Worm (Caenorhabditis elegans) whole organism, late embryonic: Measurements from ENCODE around the gene ZK673.11.
"Not testable (repeated sequence)": the region's sequence is repeated elsewhere in the genome, so short reads cannot be mapped to it uniquely, and the experiment has no call there.

Source experiments
- C08G9.2 ChIP-seq: sonication (generic microtip); optimal IDR thresholded peaks from 2 replicates; lab custom pipeline; 2016; ENCODE audit warnings: mild to moderate bottlenecking, missing genetic modification characterization, moderate library complexity, missing compliant biosample characterization
- C38D4.7 ChIP-seq: fragments of 200-800 bp; sonication (Bioruptor generic); optimal IDR thresholded peaks from 2 replicates; lab custom pipeline; 2018; ENCODE audit warnings: mild to moderate bottlenecking, missing genetic modification characterization, moderate library complexity, missing compliant biosample characterization
- ahr-1 ChIP-seq: sonication (generic microtip); optimal IDR thresholded peaks from 2 replicates; lab custom pipeline; 2016; ENCODE audit warnings: missing genetic modification characterization, missing compliant biosample characterization
- ama-1 ChIP-seq: fragments of 150-350 bp; optimal IDR thresholded peaks from 2 replicates; lab custom pipeline; 2014
- ceh-14 ChIP-seq: sonication (generic microtip); optimal IDR thresholded peaks from 2 replicates; lab custom pipeline; 2016; ENCODE audit warnings: missing genotype, missing genetic modification characterization, missing compliant biosample characterization
- ceh-19 ChIP-seq: fragments of 200-800 bp; sonication (Bioruptor generic); optimal IDR thresholded peaks from 2 replicates; lab custom pipeline; 2018; ENCODE audit warnings: mild to moderate bottlenecking, missing genetic modification characterization, missing compliant biosample characterization
- ceh-2 ChIP-seq: sonication (generic microtip); optimal IDR thresholded peaks from 2 replicates; lab custom pipeline; 2016; ENCODE audit warnings: missing genotype, missing genetic modification characterization, missing compliant biosample characterization
- ceh-22 ChIP-seq: sonication (generic microtip); optimal IDR thresholded peaks from 2 replicates; lab custom pipeline; 2017; ENCODE audit warnings: missing biosample characterization, missing genetic modification characterization
- ceh-30 ChIP-seq: fragments of 150-350 bp; optimal IDR thresholded peaks from 2 replicates; lab custom pipeline; 2014; ENCODE audit warnings: missing biosample characterization, missing genetic modification characterization
- ceh-45 ChIP-seq: fragments of 200-800 bp; sonication (Bioruptor generic); IDR thresholded peaks from 2 replicates; pipeline ENCODE4 v1.3.6; 2022; ENCODE audit warnings: missing genetic modification reagents, missing genetic modification characterization, missing compliant biosample characterization
- dmd-4 ChIP-seq: sonication (generic microtip); optimal IDR thresholded peaks from 2 replicates; lab custom pipeline; 2016; ENCODE audit warnings: borderline replicate concordance, missing genetic modification characterization, missing compliant biosample characterization
- elt-2 ChIP-seq: sonication (generic microtip); optimal IDR thresholded peaks from 2 replicates; lab custom pipeline; 2016; ENCODE audit warnings: missing genetic modification reagents, missing genetic modification characterization, missing compliant biosample characterization
- fkh-6 ChIP-seq: sonication (generic microtip); optimal IDR thresholded peaks from 2 replicates; lab custom pipeline; 2016; ENCODE audit warnings: missing genetic modification characterization, missing compliant biosample characterization
- gmeb-2 ChIP-seq: sonication (generic microtip); optimal IDR thresholded peaks from 2 replicates; lab custom pipeline; 2016; ENCODE audit warnings: missing genetic modification characterization, inconsistent platforms, missing compliant biosample characterization
- hlh-15 ChIP-seq: sonication (generic microtip); optimal IDR thresholded peaks from 2 replicates; lab custom pipeline; 2016; ENCODE audit warnings: missing genetic modification characterization, missing compliant biosample characterization
- hlh-30 ChIP-seq: sonication (generic microtip); optimal IDR thresholded peaks from 2 replicates; lab custom pipeline; 2017; ENCODE audit warnings: antibody characterized with exemption, missing genetic modification characterization, missing compliant biosample characterization; ENCODE audit not compliant: insufficient read depth
- lim-6 ChIP-seq: sonication (generic microtip); optimal IDR thresholded peaks from 2 replicates; lab custom pipeline; 2016; ENCODE audit warnings: missing genetic modification characterization, missing compliant biosample characterization
- lin-11 ChIP-seq: fragments of 200-800 bp; sonication (Bioruptor generic); optimal IDR thresholded peaks from 2 replicates; lab custom pipeline; 2018; ENCODE audit warnings: mild to moderate bottlenecking, missing genetic modification characterization, missing compliant biosample characterization
- madf-2 ChIP-seq: sonication (generic microtip); optimal IDR thresholded peaks from 2 replicates; lab custom pipeline; 2017; ENCODE audit warnings: missing genetic modification characterization, missing compliant biosample characterization
- nfya-1 ChIP-seq: sonication (generic microtip); optimal IDR thresholded peaks from 2 replicates; lab custom pipeline; 2017; ENCODE audit warnings: missing genetic modification characterization, mild to moderate bottlenecking, missing compliant biosample characterization, antibody characterized with exemption, moderate library complexity
- nhr-232 ChIP-seq: sonication (generic microtip); optimal IDR thresholded peaks from 2 replicates; lab custom pipeline; 2016; ENCODE audit warnings: missing genetic modification characterization, missing compliant biosample characterization
- npax-4 ChIP-seq: sonication (generic microtip); optimal IDR thresholded peaks from 2 replicates; lab custom pipeline; 2016; ENCODE audit warnings: missing genetic modification characterization, missing compliant biosample characterization
- odd-2 ChIP-seq: sonication (generic microtip); optimal IDR thresholded peaks from 2 replicates; lab custom pipeline; 2017; ENCODE audit warnings: antibody characterized with exemption, mild to moderate bottlenecking, missing genetic modification characterization, missing compliant biosample characterization
- pag-3 ChIP-seq: sonication (generic microtip); optimal IDR thresholded peaks from 2 replicates; lab custom pipeline; 2016; ENCODE audit warnings: missing compliant biosample characterization, missing genetic modification characterization, borderline replicate concordance
- pat-9 ChIP-seq: fragments of 200-800 bp; sonication (Bioruptor generic); optimal IDR thresholded peaks from 2 replicates; lab custom pipeline; 2018; ENCODE audit warnings: mild to moderate bottlenecking, missing genetic modification characterization, moderate library complexity, missing compliant biosample characterization
- pha-2 ChIP-seq: sonication (generic microtip); optimal IDR thresholded peaks from 2 replicates; lab custom pipeline; 2017; ENCODE audit warnings: mild to moderate bottlenecking, missing genetic modification characterization, missing compliant biosample characterization
- pros-1 ChIP-seq: fragments of 150-350 bp; optimal IDR thresholded peaks from 2 replicates; lab custom pipeline; 2014; ENCODE audit warnings: missing biosample characterization, missing genetic modification reagents, missing genetic modification characterization
- sox-4 ChIP-seq: sonication (generic microtip); optimal IDR thresholded peaks from 2 replicates; lab custom pipeline; 2017; ENCODE audit warnings: mild to moderate bottlenecking, missing genetic modification characterization, inconsistent platforms, missing compliant biosample characterization
- tbx-2 ChIP-seq: sonication (generic microtip); optimal IDR thresholded peaks from 2 replicates; lab custom pipeline; 2016; ENCODE audit warnings: missing genetic modification characterization, missing compliant biosample characterization
- tbx-7 ChIP-seq: sonication (generic microtip); optimal IDR thresholded peaks from 2 replicates; lab custom pipeline; 2016; ENCODE audit warnings: missing genotype, missing genetic modification characterization, missing compliant biosample characterization
- ttx-3 ChIP-seq: sonication (generic microtip); optimal IDR thresholded peaks from 2 replicates; lab custom pipeline; 2016; ENCODE audit warnings: missing genetic modification reagents, missing genetic modification characterization, missing compliant biosample characterization
- unc-3 ChIP-seq, 2 experiments: fragments of 200-800 bp in 1 of 2; sonication (Bioruptor generic) in 1 of 2; sonication (generic microtip) in 1 of 2; conservative IDR thresholded peaks in 1 of 2; optimal IDR thresholded peaks in 1 of 2; 2 replicates each; pipeline versions ENCODE4 v1.3.6 to Lab custom; 2016 to 2022; ENCODE audit warnings: missing compliant biosample characterization in 2 of 2, missing genetic modification characterization in 2 of 2, missing genetic modification reagents in 1 of 2
- zip-5 ChIP-seq: sonication (generic microtip); optimal IDR thresholded peaks from 2 replicates; lab custom pipeline; 2016; ENCODE audit warnings: missing genetic modification characterization, missing compliant biosample characterization
- ztf-16 ChIP-seq: sonication (generic microtip); optimal IDR thresholded peaks from 2 replicates; lab custom pipeline; 2017; ENCODE audit warnings: missing genetic modification characterization, missing compliant biosample characterization

The ZK673.11 gene

ce11 chrII:10439976-10440375, 17.1 kb upstream of the ZK673.11 start, which contains the start of gene E04D5.4 (continued):
- TF ChIP-seq ceh-14 (no peak), sox-4 (tag; lab: Kevin White, UChicago) (no peak)

ce11 chrII:10442846-10443245, 14.2 kb upstream of the ZK673.11 start, which contains the start of gene ZK673.1:
Gene ZK673.1, plus strand, starts transcription at chrII:10443146.
- TF ChIP-seq gmeb-2 (tag; lab: Kevin White, UChicago); C38D4.7 (GFP tag; lab: Kevin White, UChicago); ceh-19 (GFP tag; lab: Kevin White, UChicago): not testable (repeated sequence)

- no peak for TF ChIP-seq odd-2 (tag; lab: Kevin White, UChicago)
- TF ChIP-seq ceh-30 (tag; lab: Kevin White, UChicago): no peak
- peak; percentile 72 for TF ChIP-seq elt-2 (tag; lab: Kevin White, UChicago)
Observed at ce11 chrII:10443898-10444297, 13.2 kb upstream of the ZK673.11 start.

- TF ChIP-seq lim-6 (tag; lab: Kevin White, UChicago): no peak
- TF ChIP-seq ttx-3: no peak
- no peak for TF ChIP-seq npax-4 (tag; lab: Kevin White, UChicago)
- TF ChIP-seq pat-9 (tag; lab: Kevin White, UChicago): no peak
- no peak for TF ChIP-seq madf-2
- no peak for TF ChIP-seq ceh-2 (tag; lab: Kevin White, UChicago)
- no peak for TF ChIP-seq C08G9.2
- no peak for TF ChIP-seq tbx-7 (tag; lab: Kevin White, UChicago)
- no peak for TF ChIP-seq pros-1
- TF ChIP-seq nhr-232 (tag; lab: Kevin White, UChicago): no peak
- no peak for TF ChIP-seq sox-4 (tag; lab: Kevin White, UChicago)
- TF ChIP-seq hlh-15 (tag; lab: Kevin White, UChicago): no peak
- TF ChIP-seq odd-2 (tag; lab: Kevin White, UChicago): no peak
- TF ChIP-seq, all 69 proteins: peak for 0
Observed at ce11 chrII:10444971-10445707, 11.9 kb upstream of the ZK673.11 start.

- no peak for TF ChIP-seq pha-2 (tag; lab: Kevin White, UChicago)
- peak; percentile 20 for TF ChIP-seq nfya-1 (tag; lab: Kevin White, UChicago)
- TF ChIP-seq C38D4.7 (GFP tag; lab: Kevin White, UChicago): no peak
- TF ChIP-seq elt-2 (tag; lab: Kevin White, UChicago): peak; percentile 15
Observed at ce11 chrII:10445738-10446137, 11.3 kb upstream of the ZK673.11 start.

- TF ChIP-seq ceh-45 (GFP tag; lab: Robert Waterston, UW) (no peak), ceh-22 (tag; lab: Kevin White, UChicago) (no peak), dmd-4 (no peak), fkh-6 (tag; lab: Kevin White, UChicago) (no peak)
Observed at ce11 chrII:10446300-10446699, 10.8 kb upstream of the ZK673.11 start.

ce11 chrII:10446814-10447213, 10.3 kb upstream of the ZK673.11 start:
- TF ChIP-seq nhr-232 (tag; lab: Kevin White, UChicago): no peak
- TF ChIP-seq ama-1 (lab: Kevin White, UChicago): no peak
- TF ChIP-seq pag-3 (tag; lab: Kevin White, UChicago): no peak
- no peak for TF ChIP-seq zip-5 (tag; lab: Kevin White, UChicago)
- no peak for TF ChIP-seq ahr-1 (tag; lab: Kevin White, UChicago)
- no peak for TF ChIP-seq unc-3 (GFP tag; conservative IDR thresholded peaks at IDR 0.05; lab: Robert Waterston, UW)
- no peak for TF ChIP-seq unc-3 (tag; optimal IDR thresholded peaks at IDR 0.05; lab: Kevin White, UChicago)
- TF ChIP-seq sox-4 (tag; lab: Kevin White, UChicago): no peak
- TF ChIP-seq lin-11 (tag; lab: Kevin White, UChicago): no peak
- no peak for TF ChIP-seq odd-2 (tag; lab: Kevin White, UChicago)
- no peak for TF ChIP-seq fkh-6 (tag; lab: Kevin White, UChicago)
- TF ChIP-seq ztf-16 (tag; lab: Kevin White, UChicago): no peak
- no peak for TF ChIP-seq pha-2 (tag; lab: Kevin White, UChicago)
- TF ChIP-seq hlh-30 (tag; lab: Kevin White, UChicago): no peak
- no peak for TF ChIP-seq tbx-2 (tag; lab: Kevin White, UChicago)
- no peak for TF ChIP-seq ttx-3
